Fruit fly (Drosophila melanogaster) whole organism, pupa: ENCODE measurements around the gene CG31178.
A peak's percentile ranks its signal among the peaks of the same experiment; 100 is the strongest.

Experiments
- CG14655 ChIP-seq: fragments of 200-800 bp; sonication (Bioruptor generic); optimal IDR thresholded peaks from 3 replicates; lab custom pipeline; 2017; ENCODE audit warnings: mild to moderate bottlenecking, missing biosample characterization, missing genetic modification reagents, missing genetic modification characterization
- CG4496 ChIP-seq: fragments of 200-800 bp; sonication (Bioruptor generic); IDR thresholded peaks from 3 replicates; pipeline ENCODE4 v1.3.6; 2022; ENCODE audit warnings: missing biosample characterization, missing genetic modification characterization
- EcR ChIP-seq: fragments of 200-800 bp; sonication (Bioruptor generic); optimal IDR thresholded peaks from 3 replicates; lab custom pipeline; 2019; ENCODE audit warnings: missing biosample characterization, missing genetic modification characterization, mild to moderate bottlenecking, moderate library complexity, missing genetic modification reagents

DNA sequence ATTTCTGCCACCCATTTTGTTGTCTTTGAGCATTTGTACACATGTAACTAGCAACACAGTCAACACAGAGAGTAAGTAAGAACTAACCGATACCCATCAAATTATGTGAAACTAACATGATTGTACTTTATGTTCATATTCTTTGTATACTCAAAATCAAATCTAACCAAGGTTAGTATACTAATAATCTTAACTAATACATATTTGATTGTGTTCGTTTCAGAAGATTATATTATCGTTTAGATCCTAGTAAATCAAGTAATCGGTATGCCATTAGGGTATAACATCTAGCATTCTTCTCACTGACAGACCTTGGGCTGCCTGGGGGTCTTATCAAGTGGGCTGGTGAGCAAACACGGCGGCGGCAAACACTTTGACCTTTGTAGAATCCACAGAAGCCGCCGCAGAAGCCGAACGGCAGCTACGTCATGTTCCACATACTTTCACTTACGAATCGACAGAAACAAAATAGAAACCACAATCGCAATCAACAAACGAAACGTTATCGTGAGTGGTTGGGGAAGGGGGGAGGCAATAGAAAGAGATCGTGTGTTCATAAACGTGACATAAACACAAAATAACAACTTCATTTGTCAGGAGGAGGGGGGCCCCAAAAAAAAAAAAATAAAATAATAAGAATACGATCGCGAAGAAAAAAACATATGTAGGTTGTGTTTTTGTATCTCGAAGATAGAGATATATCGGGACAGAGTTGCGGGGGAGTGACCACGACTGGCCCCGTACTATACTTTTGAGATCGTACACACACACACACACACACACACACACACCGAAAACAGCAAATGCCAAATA is 37.9 kb upstream of the CG31178 start:
- TF ChIP-seq CG14655 (GFP tag; lab: Kevin White, UChicago) (no peak), EcR (GFP tag; lab: Kevin White, UChicago) (no peak), CG4496 (peak; percentile 50; the same call in 1 of the 3 replicates)
